Worm (Caenorhabditis elegans): ENCODE results near the gene ubxn-2.
A peak's percentile ranks its signal among the peaks of the same experiment; 100 is the strongest.
"Not testable (repeated sequence)": the region's sequence is repeated elsewhere in the genome, so short reads cannot be mapped to it uniquely, and the experiment has no call there.

ubxn-2 gene

DNA sequence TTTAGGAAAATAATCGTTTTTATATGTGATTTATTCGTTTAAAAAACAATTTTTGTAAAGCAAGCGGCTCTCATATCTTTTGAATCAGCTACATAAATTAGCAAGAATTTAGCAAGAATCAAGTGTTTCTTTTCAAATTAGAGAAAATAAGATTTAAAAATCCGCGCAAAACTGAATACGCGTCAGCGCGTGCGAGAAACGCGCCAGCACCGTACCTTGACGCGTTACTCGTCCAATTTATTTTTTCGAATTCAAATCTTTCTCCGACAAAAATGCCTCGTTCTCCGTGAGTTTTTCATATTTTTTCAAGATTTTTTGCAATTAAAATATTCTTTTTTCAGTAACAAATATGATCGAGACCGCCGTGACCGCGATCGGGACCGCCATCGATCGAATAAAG, 49.3 kb downstream of the ubxn-2 start, which contains the start of gene Y94H6A.3 (continued):
- TF ChIP-seq lin-29 (GFP tag; IDR thresholded peaks at IDR 0.05): no peak
- peak; percentile 16 for TF ChIP-seq nhr-48 (tag; optimal IDR thresholded peaks at IDR 0.05)
- TF ChIP-seq lir-3 (tag; optimal IDR thresholded peaks at IDR 0.05): no peak
- peak; percentile 72 for TF ChIP-seq F37D6.2 (tag; optimal IDR thresholded peaks at IDR 0.05)
- peak; percentile 95 for TF ChIP-seq Y48G9A.11 (GFP tag; IDR thresholded peaks at IDR 0.05)
- TF ChIP-seq snpc-1.2 (GFP tag; IDR thresholded peaks at IDR 0.05): peak; percentile 60; the same call in 1 of the 2 replicates
- no peak for TF ChIP-seq lin-39 (tag; optimal IDR thresholded peaks at IDR 0.05)
- peak; percentile 77 for TF ChIP-seq nhr-6 (tag; optimal IDR thresholded peaks at IDR 0.05)
- TF ChIP-seq nhr-28 (tag; optimal IDR thresholded peaks at IDR 0.05): peak; percentile 54
- no peak for TF ChIP-seq nhr-76 (tag; optimal IDR thresholded peaks at IDR 0.05)
- TF ChIP-seq ceh-62 (tag; optimal IDR thresholded peaks at IDR 0.05): no peak
- TF ChIP-seq lin-1 (GFP tag; IDR thresholded peaks at IDR 0.05): no peak
- TF ChIP-seq aly-2 (tag; optimal IDR thresholded peaks at IDR 0.05): no peak
- TF ChIP-seq pqm-1 (tag; optimal IDR thresholded peaks at IDR 0.05): no peak
- TF ChIP-seq spr-3 (GFP tag; optimal IDR thresholded peaks at IDR 0.05): peak; percentile 50
- no peak for TF ChIP-seq ZK546.5 (tag; optimal IDR thresholded peaks at IDR 0.05)
- TF ChIP-seq gei-8 (GFP tag; optimal IDR thresholded peaks at IDR 0.05): no peak
- peak; percentile 74 for TF ChIP-seq ceh-20 (GFP tag; IDR thresholded peaks at IDR 0.05)
- TF ChIP-seq fos-1 (tag; optimal IDR thresholded peaks at IDR 0.05): no peak
- no peak for TF ChIP-seq zfp-2 (tag; optimal IDR thresholded peaks at IDR 0.05)
- no peak for TF ChIP-seq Y5F2A.4 (GFP tag; optimal IDR thresholded peaks at IDR 0.05)
- TF ChIP-seq zag-1 (tag; optimal IDR thresholded peaks at IDR 0.05): no peak
- peak; percentile 74 for TF ChIP-seq mep-1 (tag; optimal IDR thresholded peaks at IDR 0.05)
- TF ChIP-seq nhr-42 (GFP tag; IDR thresholded peaks at IDR 0.05): peak; percentile 74; the same call in 1 of the 2 replicates
- TF ChIP-seq php-3 (GFP tag; IDR thresholded peaks at IDR 0.05): 0 out of 2 replicates have a peak, but pooled peaks have one; percentile 43
- no peak for TF ChIP-seq set-16 (GFP tag; IDR thresholded peaks at IDR 0.05)
- TF ChIP-seq Y75B8A.6 (GFP tag; IDR thresholded peaks at IDR 0.05): no peak
- peak; percentile 86 for TF ChIP-seq T26A8.4 (GFP tag; IDR thresholded peaks at IDR 0.05)
- TF ChIP-seq ztf-11 (tag; optimal IDR thresholded peaks at IDR 0.05): no peak
- peak; percentile 79 for TF ChIP-seq rbr-2 (tag; optimal IDR thresholded peaks at IDR 0.05)
- TF ChIP-seq pha-4 (GFP tag; IDR thresholded peaks at IDR 0.05): 0 out of 2 replicates have a peak, but pooled peaks have one; percentile 32
- TF ChIP-seq pha-4 (tag; optimal IDR thresholded peaks at IDR 0.05): no peak
- no peak for TF ChIP-seq zip-11 (GFP tag; IDR thresholded peaks at IDR 0.05)
- TF ChIP-seq madf-9 (GFP tag; conservative IDR thresholded peaks at IDR 0.05): 0 out of 2 replicates have a peak, but pooled peaks have one; percentile 20
- peak; percentile 81 for TF ChIP-seq hmg-1.1 (GFP tag; IDR thresholded peaks at IDR 0.05)

DNA sequence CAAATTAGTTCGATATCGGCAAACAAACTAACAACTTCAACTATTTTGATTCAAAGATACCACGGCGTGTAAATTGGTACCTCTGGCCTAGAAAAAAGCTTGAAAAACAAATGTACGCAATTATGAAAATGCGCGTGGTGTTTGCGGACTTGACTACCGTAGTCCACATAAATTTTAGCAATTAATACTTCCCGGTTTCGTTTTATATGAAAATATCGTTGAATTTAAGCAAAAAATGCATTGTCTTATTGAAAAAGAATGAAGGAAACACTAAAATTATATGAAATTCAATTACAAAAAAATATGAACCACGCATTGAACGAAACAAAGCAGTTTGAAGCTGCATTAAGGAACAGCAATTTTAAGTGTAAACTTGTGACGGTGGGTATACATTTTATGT, 50.7 kb downstream of the ubxn-2 start, which contains the start of gene gpx-4:
Gene gpx-4, minus strand, starts transcription at position 101 of the 400 bp plus-strand sequence.
- not testable (repeated sequence) for TF ChIP-seq R02D3.7 (tag; optimal IDR thresholded peaks at IDR 0.05); Y48G9A.11 (GFP tag; IDR thresholded peaks at IDR 0.05); skn-1 (tag; optimal IDR thresholded peaks at IDR 0.05)

DNA sequence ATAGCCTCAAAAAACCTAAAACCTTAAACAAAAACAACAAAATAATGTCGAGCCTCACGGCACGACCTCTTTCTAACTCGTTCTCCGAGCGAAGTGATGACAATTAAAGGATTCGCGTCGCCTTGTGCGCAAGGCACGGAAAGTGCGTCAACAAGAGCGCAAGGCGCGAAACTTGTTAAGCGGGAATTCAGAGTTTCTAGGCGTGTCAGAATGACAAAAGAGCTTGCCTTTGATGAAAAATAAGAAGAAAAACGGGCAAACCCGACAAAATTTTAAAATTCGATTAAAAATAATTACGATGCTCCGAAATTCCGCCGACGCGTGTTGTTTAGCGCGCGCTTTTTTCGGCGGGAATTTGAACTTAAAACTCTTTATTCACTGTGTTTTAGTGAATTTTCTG, 54.3 kb downstream of the ubxn-2 start:
- TF ChIP-seq lin-38 (GFP tag; IDR thresholded peaks at IDR 0.05) (peak; percentile 44), Y48G9A.11 (GFP tag; IDR thresholded peaks at IDR 0.05) (peak; percentile 93)

DNA sequence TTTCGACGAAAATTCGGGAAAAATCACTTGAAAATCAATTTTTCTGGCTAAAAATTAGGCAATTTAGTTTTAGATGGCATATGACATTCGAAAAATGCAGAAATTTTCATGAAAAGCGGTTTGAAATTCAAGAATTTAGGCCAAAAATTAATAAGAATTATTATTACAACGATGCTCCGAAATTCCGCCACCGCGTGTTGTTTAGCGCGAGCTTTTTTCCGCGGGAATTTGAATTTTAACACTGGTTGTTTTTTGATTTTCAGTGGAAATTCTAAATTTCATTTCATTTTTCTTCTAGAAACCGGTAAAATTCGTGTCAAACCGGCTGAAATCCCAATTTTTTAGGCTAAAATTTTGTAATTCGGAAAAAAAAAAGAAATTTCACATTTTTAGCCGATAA, 55.0 kb downstream of the ubxn-2 start:
- TF ChIP-seq aly-2 (tag; optimal IDR thresholded peaks at IDR 0.05): no peak
- TF ChIP-seq gei-8 (GFP tag; optimal IDR thresholded peaks at IDR 0.05): no peak
- no peak for TF ChIP-seq Y105C5A.15 (GFP tag; IDR thresholded peaks at IDR 0.05)
- TF ChIP-seq Y48G9A.11 (GFP tag; IDR thresholded peaks at IDR 0.05): peak; percentile 97
- TF ChIP-seq mxl-3 (GFP tag; optimal IDR thresholded peaks at IDR 0.05): no peak
- no peak for TF ChIP-seq nhr-111 (GFP tag; optimal IDR thresholded peaks at IDR 0.05)
- no peak for TF ChIP-seq dmd-9 (GFP tag; IDR thresholded peaks at IDR 0.05)
- TF ChIP-seq mes-2 (tag; optimal IDR thresholded peaks at IDR 0.05; ENCODE audit: poor library complexity, severe bottlenecking): peak; percentile 50
- TF ChIP-seq spr-3 (GFP tag; optimal IDR thresholded peaks at IDR 0.05): no peak
- TF ChIP-seq lsy-2 (tag; optimal IDR thresholded peaks at IDR 0.05): peak in 1 of 2 experiments; percentile 34
- no peak for TF ChIP-seq mdt-29 (GFP tag; IDR thresholded peaks at IDR 0.05)
- TF ChIP-seq Y5F2A.4 (GFP tag; optimal IDR thresholded peaks at IDR 0.05): no peak
- no peak for TF ChIP-seq egl-43 (GFP tag; IDR thresholded peaks at IDR 0.05)
- TF ChIP-seq tag-97 (GFP tag; IDR thresholded peaks at IDR 0.05): no peak
- TF ChIP-seq rbr-2 (tag; optimal IDR thresholded peaks at IDR 0.05): no peak
- no peak for TF ChIP-seq nhr-28 (tag; optimal IDR thresholded peaks at IDR 0.05)
- TF ChIP-seq F10B5.3 (tag; optimal IDR thresholded peaks at IDR 0.05): no peak
